Fruit fly (Drosophila melanogaster) whole organism, embryonic: ENCODE data around the gene CG5892.
A peak's percentile ranks its signal among the peaks of the same experiment; 100 is the strongest.

Experiments used
- ATbp ChIP-seq: fragments of 200-800 bp; sonication (Bioruptor generic); optimal IDR thresholded peaks from 2 replicates; lab custom pipeline; 2017; ENCODE audit warnings: missing biosample characterization, mild to moderate bottlenecking, missing genetic modification characterization, missing genetic modification reagents
- Adf1 ChIP-seq: fragments of 200-800 bp; sonication (Bioruptor generic); IDR thresholded peaks from 2 replicates; pipeline ENCODE4 v1.3.6; 2022; ENCODE audit warnings: missing biosample characterization, missing genetic modification characterization
- Atf-2 ChIP-seq: fragments of 200-800 bp; sonication (Bioruptor generic); optimal IDR thresholded peaks from 2 replicates; lab custom pipeline; 2016; ENCODE audit warnings: missing biosample characterization, missing genetic modification characterization
- B-H1 ChIP-seq: fragments of 200-800 bp; sonication (Bioruptor generic); IDR thresholded peaks from 3 replicates; pipeline ENCODE4 v1.3.6; 2022; ENCODE audit warnings: missing biosample characterization, missing genetic modification characterization
- Bteb2 ChIP-seq: fragments of 200-800 bp; sonication (Bioruptor generic); optimal IDR thresholded peaks from 2 replicates; lab custom pipeline; 2016; ENCODE audit warnings: missing biosample characterization, missing genetic modification characterization
- CG10209 ChIP-seq: fragments of 200-800 bp; sonication (Bioruptor generic); optimal IDR thresholded peaks from 3 replicates; lab custom pipeline; 2017; ENCODE audit warnings: missing biosample characterization, mild to moderate bottlenecking, missing genetic modification characterization, missing genetic modification reagents
- CG1024 ChIP-seq: fragments of 200-800 bp; sonication (Bioruptor generic); IDR thresholded peaks from 2 replicates; pipeline ENCODE4 v1.3.6; 2022; ENCODE audit warnings: missing biosample characterization, missing genetic modification characterization
- CG10267 ChIP-seq: fragments of 200-800 bp; sonication (Bioruptor generic); optimal IDR thresholded peaks from 2 replicates; lab custom pipeline; 2018; ENCODE audit warnings: missing biosample characterization, mild to moderate bottlenecking, missing genetic modification characterization, moderate library complexity
- CG10565 ChIP-seq: fragments of 200-800 bp; sonication (Bioruptor generic); optimal IDR thresholded peaks from 3 replicates; lab custom pipeline; 2016; ENCODE audit warnings: missing biosample characterization, mild to moderate bottlenecking, missing genetic modification characterization
- CG10654 ChIP-seq: fragments of 200-800 bp; sonication (Bioruptor generic); optimal IDR thresholded peaks from 2 replicates; lab custom pipeline; 2016; ENCODE audit warnings: missing biosample characterization, missing genetic modification characterization
- CG14441 ChIP-seq: fragments of 200-800 bp; sonication (Bioruptor generic); IDR thresholded peaks from 2 replicates; pipeline ENCODE4 v1.3.6; 2022; ENCODE audit warnings: missing biosample characterization, missing genetic modification characterization
- CG15601 ChIP-seq: fragments of 200-800 bp; sonication (Bioruptor generic); optimal IDR thresholded peaks from 3 replicates; lab custom pipeline; 2019; ENCODE audit warnings: missing biosample characterization, mild to moderate bottlenecking, missing genetic modification characterization, moderate library complexity
- CG17612 ChIP-seq: fragments of 200-800 bp; sonication (Bioruptor generic); IDR thresholded peaks from 2 replicates; pipeline ENCODE4 v1.3.6; 2022; ENCODE audit warnings: missing biosample characterization, missing genetic modification characterization
- CG2199 ChIP-seq: fragments of 200-800 bp; sonication (Bioruptor generic); IDR thresholded peaks from 3 replicates; pipeline ENCODE4 v1.3.6; 2022; ENCODE audit warnings: missing biosample characterization, missing genetic modification characterization
- CG32532 ChIP-seq: fragments of 200-800 bp; sonication (Bioruptor generic); IDR thresholded peaks from 2 replicates; pipeline ENCODE4 v1.3.6; 2022; ENCODE audit warnings: missing biosample characterization, missing genetic modification characterization
- CG4328 ChIP-seq: fragments of 200-800 bp; sonication (Bioruptor generic); optimal IDR thresholded peaks from 3 replicates; lab custom pipeline; 2017; ENCODE audit warnings: missing biosample characterization, missing genetic modification reagents, missing genetic modification characterization
- CG43689 ChIP-seq: fragments of 200-800 bp; sonication (Bioruptor generic); IDR thresholded peaks from 2 replicates; pipeline ENCODE4 v1.3.6; 2022; ENCODE audit warnings: missing biosample characterization, missing genetic modification characterization
- CG4617 ChIP-seq: fragments of 200-800 bp; sonication (Bioruptor generic); optimal IDR thresholded peaks from 3 replicates; lab custom pipeline; 2016; ENCODE audit warnings: missing biosample characterization, missing genetic modification characterization, borderline replicate concordance
- CG5180 ChIP-seq: fragments of 200-800 bp; sonication (Bioruptor generic); optimal IDR thresholded peaks from 3 replicates; lab custom pipeline; 2017; ENCODE audit warnings: missing biosample characterization, missing genetic modification characterization, mild to moderate bottlenecking, moderate library complexity, missing genetic modification reagents
- CG6254 ChIP-seq: fragments of 200-800 bp; sonication (Bioruptor generic); optimal IDR thresholded peaks from 3 replicates; lab custom pipeline; 2017; ENCODE audit warnings: mild to moderate bottlenecking, missing biosample characterization, missing genetic modification reagents, missing genetic modification characterization
- CG6689 ChIP-seq: fragments of 200-800 bp; sonication (Bioruptor generic); IDR thresholded peaks from 2 replicates; pipeline ENCODE4 v1.3.6; 2022; ENCODE audit warnings: missing biosample characterization, missing genetic modification characterization
- CG7745 ChIP-seq: fragments of 200-800 bp; sonication (Bioruptor generic); optimal IDR thresholded peaks from 2 replicates; lab custom pipeline; 2018; ENCODE audit warnings: missing biosample characterization, mild to moderate bottlenecking, missing genetic modification characterization, moderate library complexity
- CG7987 ChIP-seq: fragments of 200-800 bp; sonication (Bioruptor generic); optimal IDR thresholded peaks from 2 replicates; lab custom pipeline; 2018; ENCODE audit warnings: missing biosample characterization, mild to moderate bottlenecking, missing genetic modification characterization, moderate library complexity
- CG8290 ChIP-seq, 3 experiments: fragments of 200-800 bp; sonication (Bioruptor generic); optimal IDR thresholded peaks; 2 replicates each; lab custom pipeline; 2016 to 2019; ENCODE audit warnings: missing biosample characterization in 3 of 3, missing genetic modification characterization in 3 of 3, mild to moderate bottlenecking in 2 of 3, moderate library complexity in 1 of 3
- CG8359 ChIP-seq: fragments of 200-800 bp; sonication (Bioruptor generic); optimal IDR thresholded peaks from 2 replicates; lab custom pipeline; 2017; ENCODE audit warnings: missing biosample characterization, mild to moderate bottlenecking, missing genetic modification characterization, borderline replicate concordance
- CG8765 ChIP-seq: fragments of 200-800 bp; sonication (Bioruptor generic); IDR thresholded peaks from 2 replicates; pipeline ENCODE4 v1.3.6; 2022; ENCODE audit warnings: missing biosample characterization, missing genetic modification characterization
- CG9437 ChIP-seq: fragments of 200-800 bp; sonication (Bioruptor generic); optimal IDR thresholded peaks from 2 replicates; lab custom pipeline; 2018; ENCODE audit warnings: missing biosample characterization, mild to moderate bottlenecking, missing genetic modification characterization
- Dfd ChIP-seq, 2 experiments: fragments of >200 bp; optimal IDR thresholded peaks; 2 replicates each; lab custom pipeline; 2017; ENCODE audit warnings: missing biosample characterization in 2 of 2, missing genetic modification characterization in 2 of 2
- Ets97D ChIP-seq: fragments of 200-800 bp; sonication (Bioruptor generic); optimal IDR thresholded peaks from 3 replicates; lab custom pipeline; 2016; ENCODE audit warnings: missing biosample characterization, missing genetic modification characterization
- HLH54F ChIP-seq: fragments of 200-800 bp; sonication (Bioruptor generic); optimal IDR thresholded peaks from 3 replicates; lab custom pipeline; 2016; ENCODE audit warnings: missing biosample characterization, missing genetic modification characterization
- NFAT ChIP-seq: fragments of 200-800 bp; sonication (Bioruptor generic); IDR thresholded peaks from 2 replicates; pipeline ENCODE4 v1.3.6; 2022; ENCODE audit warnings: missing biosample characterization, missing genetic modification characterization
- Neu2 ChIP-seq: fragments of 200-800 bp; sonication (Bioruptor generic); optimal IDR thresholded peaks from 3 replicates; lab custom pipeline; 2016; ENCODE audit warnings: missing biosample characterization, missing genetic modification characterization, borderline replicate concordance
- Side ChIP-seq: fragments of 200-800 bp; sonication (Bioruptor generic); optimal IDR thresholded peaks from 2 replicates; lab custom pipeline; 2016; ENCODE audit warnings: missing biosample characterization, missing genetic modification characterization
- TFAM ChIP-seq: fragments of 200-800 bp; sonication (Bioruptor generic); optimal IDR thresholded peaks from 2 replicates; lab custom pipeline; 2017; ENCODE audit warnings: missing biosample characterization, missing genetic modification characterization, inconsistent platforms
- Usf ChIP-seq: fragments of 200-800 bp; sonication (Bioruptor generic); optimal IDR thresholded peaks from 2 replicates; lab custom pipeline; 2017; ENCODE audit warnings: missing genotype, missing biosample characterization, missing genetic modification characterization
- Vsx1 ChIP-seq: fragments of 200-800 bp; sonication (Bioruptor generic); optimal IDR thresholded peaks from 2 replicates; lab custom pipeline; 2017; ENCODE audit warnings: missing biosample characterization, mild to moderate bottlenecking, missing genetic modification characterization, missing genetic modification reagents
- az2 ChIP-seq: fragments of 200-800 bp; sonication (Bioruptor generic); optimal IDR thresholded peaks from 3 replicates; lab custom pipeline; 2016; ENCODE audit warnings: missing biosample characterization, missing genetic modification characterization
- dan ChIP-seq: fragments of 200-800 bp; sonication (Bioruptor generic); IDR thresholded peaks from 2 replicates; pipeline ENCODE4 v1.3.6; 2022; ENCODE audit warnings: missing biosample characterization, missing genetic modification characterization
- fd102C ChIP-seq: fragments of 200-800 bp; sonication (Bioruptor generic); optimal IDR thresholded peaks from 2 replicates; lab custom pipeline; 2018; ENCODE audit warnings: missing biosample characterization, mild to moderate bottlenecking, missing genetic modification characterization, moderate library complexity
- inv ChIP-seq: fragments of 200-800 bp; sonication (Bioruptor generic); IDR thresholded peaks from 2 replicates; pipeline ENCODE4 v1.3.6; 2022; ENCODE audit warnings: missing biosample characterization, missing genetic modification characterization; ENCODE audit not compliant: partially characterized antibody
- lbe ChIP-seq: fragments of 200-800 bp; sonication (Bioruptor generic); optimal IDR thresholded peaks from 2 replicates; lab custom pipeline; 2016; ENCODE audit warnings: missing biosample characterization, mild to moderate bottlenecking, missing genetic modification characterization
- lmd ChIP-seq: fragments of 200-800 bp; sonication (Bioruptor generic); IDR thresholded peaks from 2 replicates; pipeline ENCODE4 v1.3.6; 2022; ENCODE audit warnings: missing biosample characterization, missing genetic modification characterization
- lov ChIP-seq, 2 experiments: fragments of 200-800 bp in 1 of 2; fragments of >200 bp in 1 of 2; sonication (Bioruptor generic) in 1 of 2; IDR thresholded peaks in 1 of 2; optimal IDR thresholded peaks in 1 of 2; 2 replicates in 1 of 2; 3 replicates in 1 of 2; pipeline versions ENCODE4 v1.3.6 to Lab custom; 2017 to 2022; ENCODE audit warnings: missing biosample characterization in 1 of 2, missing genetic modification characterization in 1 of 2
- nau ChIP-seq: fragments of 200-800 bp; sonication (Bioruptor generic); optimal IDR thresholded peaks from 3 replicates; lab custom pipeline; 2017; ENCODE audit warnings: missing biosample characterization, mild to moderate bottlenecking, missing genetic modification characterization, missing genetic modification reagents
- pfk ChIP-seq: fragments of 200-800 bp; sonication (Bioruptor generic); optimal IDR thresholded peaks from 2 replicates; lab custom pipeline; 2018; ENCODE audit warnings: missing biosample characterization, mild to moderate bottlenecking, missing genetic modification characterization, moderate library complexity
- pho ChIP-seq: fragments of 200-800 bp; sonication (Bioruptor generic); optimal IDR thresholded peaks from 2 replicates; lab custom pipeline; 2016; ENCODE audit warnings: missing biosample characterization, missing genetic modification characterization
- row ChIP-seq: fragments of 200-800 bp; sonication (Bioruptor generic); IDR thresholded peaks from 3 replicates; pipeline ENCODE4 v1.3.6; 2022; ENCODE audit warnings: missing biosample characterization, missing genetic modification characterization
- sens-2 ChIP-seq: fragments of 200-800 bp; sonication (Bioruptor generic); IDR thresholded peaks from 2 replicates; pipeline ENCODE4 v1.3.6; 2022; ENCODE audit warnings: missing biosample characterization, missing genetic modification characterization
- so ChIP-seq: fragments of 200-800 bp; sonication (Bioruptor generic); IDR thresholded peaks from 3 replicates; pipeline ENCODE4 v1.3.6; 2022; ENCODE audit warnings: missing biosample characterization, missing genetic modification characterization
- sr ChIP-seq: fragments of 200-800 bp; sonication (Bioruptor generic); IDR thresholded peaks from 3 replicates; pipeline ENCODE4 v1.3.6; 2022; ENCODE audit warnings: missing biosample characterization, missing genetic modification characterization
- zfh2 ChIP-seq: fragments of 200-800 bp; sonication (Bioruptor generic); optimal IDR thresholded peaks from 2 replicates; lab custom pipeline; 2016; ENCODE audit warnings: missing biosample characterization, missing genetic modification characterization

The CG5892 gene

dm6 chr3R:21271208-21271607 is 28.8 kb downstream of the CG5892 start (continued):
- TF ChIP-seq Atf-2 (GFP tag; lab: Kevin White, UChicago) (no peak), row (GFP tag; lab: Robert Waterston, UW) (no peak), CG6689 (GFP tag; lab: Robert Waterston, UW) (no peak), inv (GFP tag; lab: Robert Waterston, UW) (no peak), fd102C (no peak), CG17612 (no peak), ATbp (GFP tag; lab: Kevin White, UChicago) (peak; percentile 75), lbe (GFP tag; lab: Kevin White, UChicago) (no peak), B-H1 (GFP tag; lab: Robert Waterston, UW) (no peak), zfh2 (GFP tag; lab: Kevin White, UChicago) (no peak), CG14441 (GFP tag; lab: Robert Waterston, UW) (no peak), lov (optimal IDR thresholded peaks at IDR 0.05; lab: Kevin White, UChicago) (no peak), lov (GFP tag; IDR thresholded peaks at IDR 0.05; lab: Robert Waterston, UW) (no peak), HLH54F (GFP tag; lab: Kevin White, UChicago) (no peak), lmd (GFP tag; lab: Robert Waterston, UW) (no peak), CG10565 (GFP tag; lab: Kevin White, UChicago) (no peak), nau (GFP tag; lab: Kevin White, UChicago) (peak; percentile 65), Bteb2 (GFP tag; lab: Kevin White, UChicago) (no peak), CG1024 (GFP tag; lab: Robert Waterston, UW) (no peak), CG43689 (GFP tag; lab: Robert Waterston, UW) (no peak), Usf (GFP tag; lab: Kevin White, UChicago) (no peak), az2 (no peak), Ets97D (GFP tag; lab: Kevin White, UChicago) (no peak), CG4328 (GFP tag; lab: Kevin White, UChicago) (no peak), CG6254 (GFP tag; lab: Kevin White, UChicago) (peak; percentile 6), CG10654 (GFP tag; lab: Kevin White, UChicago) (no peak), Neu2 (GFP tag; lab: Kevin White, UChicago) (no peak), CG8765 (GFP tag; lab: Robert Waterston, UW) (no peak), Dfd (GFP tag; optimal IDR thresholded peaks at IDR 0.05; lab: Kevin White, UChicago) (no peak), sens-2 (GFP tag; lab: Robert Waterston, UW) (no peak), CG7987 (GFP tag; lab: Kevin White, UChicago) (peak; percentile 28), CG32532 (GFP tag; lab: Robert Waterston, UW) (no peak), CG10267 (tag; lab: Kevin White, UChicago) (no peak), pfk (GFP tag; lab: Kevin White, UChicago) (no peak), CG5180 (GFP tag; lab: Kevin White, UChicago) (no peak), Adf1 (GFP tag; lab: Robert Waterston, UW) (no peak), Vsx1 (peak; percentile 51), so (0 out of 3 replicates have a peak, but pooled peaks have one; percentile 17), pho (no peak), CG10209 (peak; percentile 18), CG8290 (GFP tag; optimal IDR thresholded peaks at IDR 0.05; lab: Kevin White, UChicago) (no peak), CG8290 (tag; optimal IDR thresholded peaks at IDR 0.05; lab: Kevin White, UChicago) (peak in 1 of 2 experiments; percentile 30), CG9437 (GFP tag; lab: Kevin White, UChicago) (no peak), CG15601 (tag; lab: Kevin White, UChicago) (peak; percentile 49), CG4617 (GFP tag; lab: Kevin White, UChicago) (no peak), CG7745 (tag; lab: Kevin White, UChicago) (no peak), sr (GFP tag; lab: Robert Waterston, UW) (no peak), Side (GFP tag; lab: Kevin White, UChicago) (no peak), CG8359 (GFP tag; lab: Kevin White, UChicago) (peak; percentile 22), dan (GFP tag; lab: Robert Waterston, UW) (no peak), NFAT (GFP tag; lab: Robert Waterston, UW) (no peak), CG2199 (no peak), TFAM (no peak)
